Worm (Caenorhabditis elegans): ENCODE data around the gene sre-21.
A peak's percentile ranks its signal among the peaks of the same experiment; 100 is the strongest.

The sre-21 gene

ce11 chrV:17749181-17749580, 23.8 kb downstream of the sre-21 start, which contains the start of gene R12G8.1:
Gene R12G8.1 (minus strand): TSS chrV:17749243.
- TF ChIP-seq rec-8 (tag; optimal IDR thresholded peaks at IDR 0.05) (no peak), sptf-2 (GFP tag; optimal IDR thresholded peaks at IDR 0.05) (no peak), F57C9.4 (tag; optimal IDR thresholded peaks at IDR 0.05) (no peak), K11D2.4 (GFP tag; IDR thresholded peaks at IDR 0.05) (0 out of 2 replicates have a peak, but pooled peaks have one; percentile 19), lin-35 (GFP tag; optimal IDR thresholded peaks at IDR 0.05) (no peak), zfh-2 (GFP tag; conservative IDR thresholded peaks at IDR 0.05) (peak; percentile 76), sea-2 (GFP tag; IDR thresholded peaks at IDR 0.05) (no peak), nhr-120 (GFP tag; IDR thresholded peaks at IDR 0.05) (no peak), B0019.2 (GFP tag; conservative IDR thresholded peaks at IDR 0.05) (no peak), let-526 (GFP tag; IDR thresholded peaks at IDR 0.05) (no peak), attf-6 (GFP tag; IDR thresholded peaks at IDR 0.05) (no peak), B0035.1 (tag; optimal IDR thresholded peaks at IDR 0.05) (no peak), egl-18 (GFP tag; IDR thresholded peaks at IDR 0.05) (no peak), attf-5 (GFP tag; optimal IDR thresholded peaks at IDR 0.05) (no peak), ceh-40 (GFP tag; IDR thresholded peaks at IDR 0.05) (no peak), K12H6.12 (tag; optimal IDR thresholded peaks at IDR 0.05) (no peak), ztf-25 (GFP tag; IDR thresholded peaks at IDR 0.05) (no peak), F10E7.11 (tag; optimal IDR thresholded peaks at IDR 0.05) (no peak)

- TF ChIP-seq F37B4.10 (GFP tag; IDR thresholded peaks at IDR 0.05): no peak
- TF ChIP-seq B0035.1 (tag; optimal IDR thresholded peaks at IDR 0.05): no peak
- no peak for TF ChIP-seq rcor-1 (GFP tag; IDR thresholded peaks at IDR 0.05)
- no peak for TF ChIP-seq ets-4 (GFP tag; optimal IDR thresholded peaks at IDR 0.05)
- no peak for TF ChIP-seq B0261.1 (tag; optimal IDR thresholded peaks at IDR 0.05)
- no peak for TF ChIP-seq nfya-1 (tag; optimal IDR thresholded peaks at IDR 0.05; ENCODE audit: borderline replicate concordance, insufficient read depth)
- no peak for TF ChIP-seq snpc-4 (GFP tag; optimal IDR thresholded peaks at IDR 0.05)
- no peak for TF ChIP-seq snpc-4 (tag; optimal IDR thresholded peaks at IDR 0.05)
- TF ChIP-seq F23B12.7 (tag; optimal IDR thresholded peaks at IDR 0.05; ENCODE audit: insufficient read depth): no peak
- TF ChIP-seq dpff-1 (tag; optimal IDR thresholded peaks at IDR 0.05): no peak
- no peak for TF ChIP-seq ceh-27 (GFP tag; optimal IDR thresholded peaks at IDR 0.05)
- no peak for TF ChIP-seq mxl-1 (tag; optimal IDR thresholded peaks at IDR 0.05)
- TF ChIP-seq ztf-26 (tag; optimal IDR thresholded peaks at IDR 0.05): no peak
- no peak for TF ChIP-seq lsy-27 (tag; optimal IDR thresholded peaks at IDR 0.05; ENCODE audit: borderline replicate concordance, insufficient read depth)
- TF ChIP-seq T07F8.4 (tag; optimal IDR thresholded peaks at IDR 0.05): no peak
- TF ChIP-seq ceh-79 (tag; optimal IDR thresholded peaks at IDR 0.05): no peak
- TF ChIP-seq hrde-1 (tag; optimal IDR thresholded peaks at IDR 0.05; ENCODE audit: borderline replicate concordance): no peak
- TF ChIP-seq unc-130 (GFP tag; optimal IDR thresholded peaks at IDR 0.05): no peak
- no peak for TF ChIP-seq rpc-1 (optimal IDR thresholded peaks at IDR 0.05)
- TF ChIP-seq rpc-1 (tag; optimal IDR thresholded peaks at IDR 0.05): no peak
- TF ChIP-seq nhr-90 (tag; optimal IDR thresholded peaks at IDR 0.05): no peak
Measured at ce11 chrV:17746959-17747358, 26.0 kb downstream of the sre-21 start, which contains the start of gene twk-36. Gene twk-36 (minus strand): TSS chrV:17747059.

ce11 chrV:17743802-17744201, 29.2 kb downstream of the sre-21 start:
- TF ChIP-seq ceh-91 (GFP tag; IDR thresholded peaks at IDR 0.05) (no peak), F57C9.4 (tag; optimal IDR thresholded peaks at IDR 0.05) (no peak), rec-8 (tag; optimal IDR thresholded peaks at IDR 0.05) (no peak), lsy-27 (tag; optimal IDR thresholded peaks at IDR 0.05; ENCODE audit: borderline replicate concordance, insufficient read depth) (no peak), K12H6.12 (tag; optimal IDR thresholded peaks at IDR 0.05) (no peak), lin-35 (GFP tag; optimal IDR thresholded peaks at IDR 0.05) (no peak), bed-2 (GFP tag; IDR thresholded peaks at IDR 0.05) (no peak), mcd-1 (GFP tag; IDR thresholded peaks at IDR 0.05) (no peak), nhr-120 (GFP tag; IDR thresholded peaks at IDR 0.05) (no peak), madf-10 (tag; optimal IDR thresholded peaks at IDR 0.05) (no peak)

All from whole organism, young adult.